Fruit fly (Drosophila melanogaster): Measurements from ENCODE around the gene Ranbp21.

- TF ChIP-seq tll (GFP tag; optimal IDR thresholded peaks at IDR 0.05) (no peak), Atf-2 (GFP tag; optimal IDR thresholded peaks at IDR 0.05) (no peak), h (optimal IDR thresholded peaks at IDR 0.05) (no peak), Hmr (GFP tag; optimal IDR thresholded peaks at IDR 0.05) (no peak), ap (GFP tag; IDR thresholded peaks at IDR 0.05) (no peak)
Observed at dm6 chrX:19631365-19631832, 20.7 kb downstream of the Ranbp21 start.

All from whole organism, embryonic.